Fruit fly (Drosophila melanogaster): ENCODE data around the gene TTLL3B.

The TTLL3B gene

dm6 chr2L:6693794-6694254 is 38.8 kb upstream of the TTLL3B start (continued):
- TF ChIP-seq esn (GFP tag; optimal IDR thresholded peaks at IDR 0.05) (peak; percentile 64), CG6276 (GFP tag; optimal IDR thresholded peaks at IDR 0.05) (peak; percentile 82), CG15336 (GFP tag; IDR thresholded peaks at IDR 0.05) (peak; percentile 80), CG1621 (tag; optimal IDR thresholded peaks at IDR 0.05) (no peak), Gug (GFP tag; IDR thresholded peaks at IDR 0.05) (peak; percentile 8; the same call in 1 of the 2 replicates), CG7368 (GFP tag; optimal IDR thresholded peaks at IDR 0.05) (no peak), spab (GFP tag; optimal IDR thresholded peaks at IDR 0.05) (peak; percentile 64), Eip78C (GFP tag) (peak; percentile 95), cyc (GFP tag; optimal IDR thresholded peaks at IDR 0.05) (peak; percentile 18), pdm3 (GFP tag; optimal IDR thresholded peaks at IDR 0.05) (peak; percentile 58), CG6808 (GFP tag; optimal IDR thresholded peaks at IDR 0.05) (peak; percentile 81), CG8119 (GFP tag; IDR thresholded peaks at IDR 0.05) (peak; percentile 74), Sox14 (GFP tag; optimal IDR thresholded peaks at IDR 0.05) (peak; percentile 26), svp (GFP tag) (peak; percentile 81), CG31627 (GFP tag; optimal IDR thresholded peaks at IDR 0.05) (peak; percentile 29), salr (GFP tag; optimal IDR thresholded peaks at IDR 0.05) (peak in 1 of 2 experiments; percentile 79), lz (GFP tag; optimal IDR thresholded peaks at IDR 0.05) (peak; percentile 49), CG11294 (GFP tag; IDR thresholded peaks at IDR 0.05) (no peak), CG34406 (GFP tag; optimal IDR thresholded peaks at IDR 0.05) (peak; percentile 44), dsx (GFP tag; optimal IDR thresholded peaks at IDR 0.05; ENCODE audit: poor library complexity, severe bottlenecking) (peak; percentile 72), Eip93F (GFP tag; optimal IDR thresholded peaks at IDR 0.05) (no peak), dac (GFP tag; optimal IDR thresholded peaks at IDR 0.05) (peak; percentile 56), fd85E (GFP tag; optimal IDR thresholded peaks at IDR 0.05) (no peak), CG4318 (GFP tag; optimal IDR thresholded peaks at IDR 0.05) (peak; percentile 65), fd59A (GFP tag; optimal IDR thresholded peaks at IDR 0.05) (peak; percentile 54), ss (GFP tag; optimal IDR thresholded peaks at IDR 0.05) (peak; percentile 74 to 75), Hr38 (GFP tag; optimal IDR thresholded peaks at IDR 0.05) (no peak), OdsH (GFP tag; optimal IDR thresholded peaks at IDR 0.05) (peak; percentile 60), CG6163 (GFP tag; IDR thresholded peaks at IDR 0.05) (no peak), Lpt (GFP tag; optimal IDR thresholded peaks at IDR 0.05) (peak; percentile 64), CG11762 (GFP tag; optimal IDR thresholded peaks at IDR 0.05; ENCODE audit: insufficient read depth) (peak; percentile 34), Smox (GFP tag; optimal IDR thresholded peaks at IDR 0.05) (peak; percentile 33), Blimp-1 (GFP tag; optimal IDR thresholded peaks at IDR 0.05) (no peak)

dm6 chr2L:6696229-6696628 is 36.4 kb upstream of the TTLL3B start:
- TF ChIP-seq CG8632 (GFP tag; optimal IDR thresholded peaks at IDR 0.05), result no peak
- no peak for TF ChIP-seq net (GFP tag; optimal IDR thresholded peaks at IDR 0.05)
- TF ChIP-seq CG31627 (GFP tag; optimal IDR thresholded peaks at IDR 0.05), result no peak
- no peak for TF ChIP-seq CG7368 (GFP tag; optimal IDR thresholded peaks at IDR 0.05)
- TF ChIP-seq Ets96B (tag; optimal IDR thresholded peaks at IDR 0.05), result no peak
- TF ChIP-seq Smox (GFP tag; optimal IDR thresholded peaks at IDR 0.05), result no peak
- TF ChIP-seq fd59A (GFP tag; optimal IDR thresholded peaks at IDR 0.05), result no peak
- TF ChIP-seq CG3032 (tag; optimal IDR thresholded peaks at IDR 0.05), result no peak
- TF ChIP-seq CG6808 (GFP tag; optimal IDR thresholded peaks at IDR 0.05), result no peak
- TF ChIP-seq CG11294 (GFP tag; IDR thresholded peaks at IDR 0.05), result no peak
- no peak for TF ChIP-seq CG1621 (tag; optimal IDR thresholded peaks at IDR 0.05)
- TF ChIP-seq pdm3 (GFP tag; optimal IDR thresholded peaks at IDR 0.05), result no peak
- no peak for TF ChIP-seq eg (GFP tag; IDR thresholded peaks at IDR 0.05)
- TF ChIP-seq topi (GFP tag; optimal IDR thresholded peaks at IDR 0.05), result no peak
- TF ChIP-seq Eip75B (GFP tag; optimal IDR thresholded peaks at IDR 0.05), result no peak
- TF ChIP-seq CG9139 (GFP tag; optimal IDR thresholded peaks at IDR 0.05), result no peak
- no peak for TF ChIP-seq achi (GFP tag; optimal IDR thresholded peaks at IDR 0.05)
- no peak for TF ChIP-seq Blimp-1 (GFP tag; optimal IDR thresholded peaks at IDR 0.05)

Measured in whole organism, prepupa.